Worm (Caenorhabditis elegans) whole organism, young adult: ENCODE measurements around the gene W01D2.6.

ENCODE experiments used
- B0035.1 ChIP-seq: sonication (generic microtip); optimal IDR thresholded peaks from 2 replicates; lab custom pipeline; 2016; ENCODE audit warnings: missing genetic modification characterization, mild to moderate bottlenecking, missing compliant biosample characterization, missing genotype, missing genetic modification reagents
- B0261.1 ChIP-seq: sonication (generic microtip); optimal IDR thresholded peaks from 2 replicates; lab custom pipeline; 2016; ENCODE audit warnings: mild to moderate bottlenecking, missing genetic modification characterization, moderate library complexity, missing compliant biosample characterization
- C06A6.2 ChIP-seq: fragments of 200-800 bp; sonication (Bioruptor generic); conservative IDR thresholded peaks from 2 replicates; pipeline ENCODE4 v1.3.6; 2022; ENCODE audit warnings: missing genetic modification characterization, missing compliant biosample characterization
- D2030.7 ChIP-seq: fragments of 200-800 bp; sonication (Bioruptor generic); IDR thresholded peaks from 2 replicates; pipeline ENCODE4 v1.3.6; 2022; ENCODE audit warnings: missing genetic modification reagents, missing genetic modification characterization, missing compliant biosample characterization
- F39B2.1 ChIP-seq: fragments of 200-800 bp; sonication (Bioruptor generic); IDR thresholded peaks from 2 replicates; pipeline ENCODE4 v1.3.6; 2022; ENCODE audit warnings: missing genetic modification reagents, missing genetic modification characterization, missing compliant biosample characterization
- K12H6.12 ChIP-seq: fragments of 200-800 bp; sonication (Bioruptor generic); optimal IDR thresholded peaks from 2 replicates; lab custom pipeline; 2018; ENCODE audit warnings: mild to moderate bottlenecking, missing genetic modification characterization, missing compliant biosample characterization
- Y95B8A.8 ChIP-seq: fragments of 200-800 bp; sonication (Bioruptor generic); IDR thresholded peaks from 2 replicates; pipeline ENCODE4 v1.3.6; 2022; ENCODE audit warnings: missing genetic modification reagents, missing genetic modification characterization, missing compliant biosample characterization
- ama-1 ChIP-seq, 3 experiments: fragments of 150-350 bp in 1 of 3; sonication (generic microtip) in 2 of 3; optimal IDR thresholded peaks; 2 replicates each; lab custom pipeline; 2014 to 2018; ENCODE audit warnings: missing biosample characterization in 2 of 3, missing genetic modification characterization in 2 of 3, missing genetic modification reagents in 2 of 3
- aptf-2 ChIP-seq: fragments of 200-800 bp; sonication (Bioruptor generic); conservative IDR thresholded peaks from 2 replicates; pipeline ENCODE4 v1.3.6; 2022; ENCODE audit warnings: missing genetic modification reagents, missing genetic modification characterization, missing compliant biosample characterization
- atf-7 ChIP-seq: sonication (generic microtip); optimal IDR thresholded peaks from 2 replicates; lab custom pipeline; 2017; ENCODE audit warnings: mild to moderate bottlenecking, missing genetic modification characterization, missing compliant biosample characterization
- attf-5 ChIP-seq: fragments of 200-800 bp; sonication (Bioruptor generic); optimal IDR thresholded peaks from 2 replicates; lab custom pipeline; 2018; ENCODE audit warnings: mild to moderate bottlenecking, missing genetic modification characterization, missing compliant biosample characterization
- bed-1 ChIP-seq: fragments of 200-800 bp; sonication (Bioruptor generic); IDR thresholded peaks from 2 replicates; pipeline ENCODE4 v1.3.6; 2022; ENCODE audit warnings: missing genetic modification reagents, missing genetic modification characterization, missing compliant biosample characterization
- ccch-3 ChIP-seq: fragments of 200-800 bp; sonication (Bioruptor generic); optimal IDR thresholded peaks from 2 replicates; lab custom pipeline; 2018; ENCODE audit warnings: mild to moderate bottlenecking, missing genetic modification characterization, missing compliant biosample characterization
- cebp-1 ChIP-seq, 2 experiments: fragments of 200-800 bp in 1 of 2; sonication (Bioruptor generic) in 1 of 2; sonication (generic microtip) in 1 of 2; IDR thresholded peaks in 1 of 2; optimal IDR thresholded peaks in 1 of 2; 2 replicates each; pipeline versions ENCODE4 v1.3.6 to Lab custom; 2017 to 2022; ENCODE audit warnings: missing compliant biosample characterization in 2 of 2, missing genetic modification characterization in 2 of 2, mild to moderate bottlenecking in 1 of 2, missing genetic modification reagents in 1 of 2, moderate library complexity in 1 of 2
- cebp-2 ChIP-seq: fragments of 200-800 bp; sonication (Bioruptor generic); IDR thresholded peaks from 2 replicates; pipeline ENCODE4 v1.3.6; 2022; ENCODE audit warnings: missing genetic modification characterization, missing compliant biosample characterization
- ceh-27 ChIP-seq: fragments of 200-800 bp; sonication (Bioruptor generic); optimal IDR thresholded peaks from 2 replicates; lab custom pipeline; 2018; ENCODE audit warnings: mild to moderate bottlenecking, missing genetic modification characterization, moderate library complexity, missing compliant biosample characterization
- ceh-40 ChIP-seq: fragments of 200-800 bp; sonication (Bioruptor generic); IDR thresholded peaks from 2 replicates; pipeline ENCODE4 v1.3.6; 2022; ENCODE audit warnings: missing genetic modification characterization, missing compliant biosample characterization
- ceh-79 ChIP-seq: sonication (generic microtip); optimal IDR thresholded peaks from 2 replicates; lab custom pipeline; 2017; ENCODE audit warnings: mild to moderate bottlenecking, missing genetic modification characterization, missing compliant biosample characterization
- chd-7 ChIP-seq: sonication (generic microtip); optimal IDR thresholded peaks from 2 replicates; lab custom pipeline; 2016; ENCODE audit warnings: mild to moderate bottlenecking, missing genetic modification characterization, moderate library complexity, missing compliant biosample characterization
- dpff-1 ChIP-seq: sonication (generic microtip); optimal IDR thresholded peaks from 2 replicates; lab custom pipeline; 2017; ENCODE audit warnings: mild to moderate bottlenecking, missing genetic modification characterization, missing compliant biosample characterization
- egl-18 ChIP-seq: fragments of 200-800 bp; sonication (Bioruptor generic); IDR thresholded peaks from 2 replicates; pipeline ENCODE4 v1.3.6; 2022; ENCODE audit warnings: missing genetic modification reagents, missing genetic modification characterization, missing compliant biosample characterization
- ekl-4 ChIP-seq: fragments of 200-800 bp; sonication (Bioruptor generic); IDR thresholded peaks from 2 replicates; pipeline ENCODE4 v1.3.6; 2022; ENCODE audit warnings: missing genetic modification reagents, missing genetic modification characterization, missing compliant biosample characterization
- ets-4 ChIP-seq: fragments of 200-800 bp; sonication (Bioruptor generic); optimal IDR thresholded peaks from 2 replicates; lab custom pipeline; 2018; ENCODE audit warnings: mild to moderate bottlenecking, missing genetic modification characterization, missing compliant biosample characterization
- hlh-12 ChIP-seq: sonication (generic microtip); optimal IDR thresholded peaks from 2 replicates; lab custom pipeline; 2016; ENCODE audit warnings: missing genetic modification characterization, missing compliant biosample characterization
- hlh-26 ChIP-seq: fragments of 200-800 bp; sonication (Bioruptor generic); conservative IDR thresholded peaks from 2 replicates; pipeline ENCODE4 v1.3.6; 2022; ENCODE audit warnings: missing genetic modification reagents, missing genetic modification characterization, missing compliant biosample characterization
- hmg-1.2 ChIP-seq: fragments of 200-800 bp; sonication (Bioruptor generic); IDR thresholded peaks from 2 replicates; pipeline ENCODE4 v1.3.6; 2022; ENCODE audit warnings: missing genetic modification reagents, missing genetic modification characterization, missing compliant biosample characterization
- lin-26 ChIP-seq: fragments of 200-800 bp; sonication (Bioruptor generic); IDR thresholded peaks from 2 replicates; pipeline ENCODE4 v1.3.6; 2022; ENCODE audit warnings: missing genetic modification reagents, missing genetic modification characterization, missing compliant biosample characterization
- lin-35 ChIP-seq, 3 experiments: fragments of 150-350 bp in 2 of 3; sonication (generic microtip) in 1 of 3; optimal IDR thresholded peaks; 2 replicates each; lab custom pipeline; 2014 to 2018; ENCODE audit warnings: missing biosample characterization in 3 of 3, missing genetic modification characterization in 3 of 3, missing genetic modification reagents in 3 of 3
- lir-1 ChIP-seq: fragments of 200-800 bp; sonication (Bioruptor generic); conservative IDR thresholded peaks from 2 replicates; pipeline ENCODE4 v1.3.6; 2022; ENCODE audit warnings: missing genetic modification reagents, missing genetic modification characterization, missing compliant biosample characterization
- mel-28 ChIP-seq: sonication (generic microtip); optimal IDR thresholded peaks from 2 replicates; lab custom pipeline; 2016; ENCODE audit warnings: borderline replicate concordance, mild to moderate bottlenecking, missing genetic modification characterization, missing compliant biosample characterization
- mes-4 ChIP-seq: sonication (generic microtip); optimal IDR thresholded peaks from 2 replicates; lab custom pipeline; 2016; ENCODE audit warnings: missing genotype, missing genetic modification characterization, missing compliant biosample characterization
- mxl-1 ChIP-seq: sonication (generic microtip); optimal IDR thresholded peaks from 2 replicates; lab custom pipeline; 2016; ENCODE audit warnings: missing genetic modification characterization, missing compliant biosample characterization
- nfya-1 ChIP-seq: sonication (generic microtip); optimal IDR thresholded peaks from 2 replicates; lab custom pipeline; 2017; ENCODE audit warnings: antibody characterized with exemption, missing compliant biosample characterization, missing genetic modification characterization, borderline replicate concordance; ENCODE audit not compliant: insufficient read depth
- nhr-179 ChIP-seq: sonication (generic microtip); optimal IDR thresholded peaks from 2 replicates; lab custom pipeline; 2016; ENCODE audit warnings: mild to moderate bottlenecking, missing genetic modification characterization, missing compliant biosample characterization
- sdz-38 ChIP-seq: sonication (generic microtip); optimal IDR thresholded peaks from 2 replicates; lab custom pipeline; 2016; ENCODE audit warnings: missing genotype, missing genetic modification characterization, missing compliant biosample characterization
- sea-2 ChIP-seq: fragments of 200-800 bp; sonication (Bioruptor generic); IDR thresholded peaks from 2 replicates; pipeline ENCODE4 v1.3.6; 2022; ENCODE audit warnings: missing genetic modification characterization, missing compliant biosample characterization
- snpc-1.1 ChIP-seq: sonication (generic microtip); optimal IDR thresholded peaks from 2 replicates; lab custom pipeline; 2017; ENCODE audit warnings: missing genetic modification characterization, mild to moderate bottlenecking, missing compliant biosample characterization, antibody characterized with exemption, moderate library complexity, missing genotype, missing genetic modification reagents; ENCODE audit not compliant: insufficient read depth
- sptf-2 ChIP-seq: fragments of 200-800 bp; sonication (Bioruptor generic); optimal IDR thresholded peaks from 2 replicates; lab custom pipeline; 2018; ENCODE audit warnings: mild to moderate bottlenecking, missing genetic modification characterization, missing compliant biosample characterization
- tbp1 ChIP-seq: fragments of 200-800 bp; sonication (Bioruptor generic); optimal IDR thresholded peaks from 2 replicates; lab custom pipeline; 2018; ENCODE audit warnings: mild to moderate bottlenecking, missing genetic modification characterization, missing compliant biosample characterization
- tbx-9 ChIP-seq: sonication (generic microtip); optimal IDR thresholded peaks from 2 replicates; lab custom pipeline; 2016; ENCODE audit warnings: borderline replicate concordance, missing genetic modification characterization, inconsistent platforms, missing compliant biosample characterization
- unc-62 ChIP-seq: fragments of 150-350 bp; optimal IDR thresholded peaks from 2 replicates; lab custom pipeline; 2014; ENCODE audit warnings: missing biosample characterization, missing genetic modification reagents, missing genetic modification characterization
- zfh-2 ChIP-seq: fragments of 200-800 bp; sonication (Bioruptor generic); conservative IDR thresholded peaks from 2 replicates; pipeline ENCODE4 v1.3.6; 2022; ENCODE audit warnings: missing genetic modification reagents, missing genetic modification characterization, missing compliant biosample characterization
- zim-3 ChIP-seq: sonication (generic microtip); optimal IDR thresholded peaks from 2 replicates; lab custom pipeline; 2017; ENCODE audit warnings: mild to moderate bottlenecking, missing genetic modification characterization, moderate library complexity, missing compliant biosample characterization
- ztf-26 ChIP-seq: sonication (generic microtip); optimal IDR thresholded peaks from 2 replicates; lab custom pipeline; 2017; ENCODE audit warnings: missing genetic modification characterization, missing compliant biosample characterization
- ztf-6 ChIP-seq: fragments of 200-800 bp; sonication (Bioruptor generic); IDR thresholded peaks from 2 replicates; pipeline ENCODE4 v1.3.6; 2022; ENCODE audit warnings: missing genetic modification reagents, missing genetic modification characterization, missing compliant biosample characterization

W01D2.6 gene

DNA sequence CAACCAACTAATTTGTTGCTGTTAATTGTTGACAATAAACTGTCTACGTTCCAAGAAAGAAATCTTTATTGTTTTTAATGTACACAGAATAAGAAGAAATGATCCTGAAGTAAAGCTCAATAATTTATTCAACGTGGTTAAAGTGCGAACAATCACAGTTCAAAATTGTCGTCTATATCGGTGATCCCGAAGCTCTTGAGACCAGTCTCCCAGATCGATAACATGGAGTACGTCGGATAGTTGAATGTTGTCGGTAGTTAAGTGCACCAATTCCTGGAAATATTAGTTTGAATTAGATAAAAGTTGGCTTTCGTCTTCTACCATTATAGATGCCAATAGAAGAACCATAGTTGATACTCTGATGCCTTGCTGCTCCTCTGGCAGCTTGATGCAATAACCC is 7.3 kb downstream of the W01D2.6 start (continued):
- TF ChIP-seq Y95B8A.8 (GFP tag; lab: Robert Waterston, UW): no peak
- no peak for TF ChIP-seq cebp-1 (GFP tag; IDR thresholded peaks at IDR 0.05; lab: Robert Waterston, UW)
- peak; percentile 2 for TF ChIP-seq cebp-1 (tag; optimal IDR thresholded peaks at IDR 0.05; lab: Kevin White, UChicago)
- no peak for TF ChIP-seq mel-28 (tag; lab: Kevin White, UChicago)
- no peak for TF ChIP-seq sptf-2 (GFP tag; lab: Kevin White, UChicago)
- no peak for TF ChIP-seq zfh-2 (GFP tag; lab: Robert Waterston, UW)
- no peak for TF ChIP-seq ztf-6 (GFP tag; lab: Robert Waterston, UW)
- TF ChIP-seq lin-26: peak; percentile 50; the same call in 1 of the 2 replicates
- no peak for TF ChIP-seq K12H6.12
- TF ChIP-seq ztf-26 (tag; lab: Kevin White, UChicago): no peak
- no peak for TF ChIP-seq ceh-27 (GFP tag; lab: Kevin White, UChicago)
- TF ChIP-seq ekl-4 (GFP tag; lab: Robert Waterston, UW): peak; percentile 38; the same call in 1 of the 2 replicates
- no peak for TF ChIP-seq lir-1 (GFP tag; lab: Robert Waterston, UW)
- 0 out of 2 replicates have a peak, but pooled peaks have one; percentile 7 for TF ChIP-seq cebp-2 (GFP tag; lab: Robert Waterston, UW)
- TF ChIP-seq nhr-179 (tag; lab: Kevin White, UChicago): no peak
- no peak for TF ChIP-seq sdz-38 (tag; lab: Kevin White, UChicago)
- TF ChIP-seq egl-18 (GFP tag; lab: Robert Waterston, UW): no peak
- no peak for TF ChIP-seq ceh-40 (GFP tag; lab: Robert Waterston, UW)
- no peak for TF ChIP-seq ceh-79 (tag; lab: Kevin White, UChicago)
- no peak for TF ChIP-seq ama-1 (optimal IDR thresholded peaks at IDR 0.05; lab: Kevin White, UChicago)
- TF ChIP-seq ama-1 (GFP tag; optimal IDR thresholded peaks at IDR 0.05; lab: Kevin White, UChicago): no peak
- no peak for TF ChIP-seq atf-7 (tag; lab: Kevin White, UChicago)
- no peak for TF ChIP-seq tbx-9
- TF ChIP-seq B0035.1: no peak
- TF ChIP-seq zim-3: no peak
- TF ChIP-seq tbp1 (GFP tag; lab: Kevin White, UChicago): peak; percentile 27
- no peak for TF ChIP-seq hlh-12
- no peak for TF ChIP-seq aptf-2 (GFP tag; lab: Robert Waterston, UW)
- peak; percentile 35; the same call in 1 of the 2 replicates for TF ChIP-seq D2030.7 (GFP tag; lab: Robert Waterston, UW)
- TF ChIP-seq mxl-1 (tag; lab: Kevin White, UChicago): no peak
- no peak for TF ChIP-seq B0261.1 (tag; lab: Kevin White, UChicago)
- TF ChIP-seq unc-62: no peak
- no peak for TF ChIP-seq mes-4 (tag; lab: Kevin White, UChicago)
- TF ChIP-seq nfya-1: no peak
- no peak for TF ChIP-seq bed-1 (GFP tag; lab: Robert Waterston, UW)
- no peak for TF ChIP-seq dpff-1 (tag; lab: Kevin White, UChicago)
- no peak for TF ChIP-seq C06A6.2 (GFP tag; lab: Robert Waterston, UW)
- no peak for TF ChIP-seq F39B2.1 (GFP tag; lab: Robert Waterston, UW)
- TF ChIP-seq chd-7 (tag; lab: Kevin White, UChicago): no peak
- TF ChIP-seq sea-2 (GFP tag; lab: Robert Waterston, UW): no peak
- TF ChIP-seq ccch-3 (GFP tag; lab: Kevin White, UChicago): no peak
- TF ChIP-seq snpc-1.1: no peak
- peak in 1 of 3 experiments; percentile 42 for TF ChIP-seq lin-35 (GFP tag; optimal IDR thresholded peaks at IDR 0.05; lab: Kevin White, UChicago)
- peak; percentile 18; the same call in 1 of the 2 replicates for TF ChIP-seq hmg-1.2 (GFP tag; lab: Robert Waterston, UW)
- no peak for TF ChIP-seq attf-5 (GFP tag; lab: Kevin White, UChicago)
- no peak for TF ChIP-seq hlh-26 (GFP tag; lab: Robert Waterston, UW)
- no peak for TF ChIP-seq ets-4
- TF ChIP-seq, all 124 proteins: peak for 22
